Worm (Caenorhabditis elegans) whole organism, L4 larva: ENCODE measurements around the gene T10F2.2.
A peak's percentile ranks its signal among the peaks of the same experiment; 100 is the strongest.

Source experiments
- D1046.2 ChIP-seq: fragments of 200-800 bp; sonication (Bioruptor generic); IDR thresholded peaks from 2 replicates; pipeline ENCODE4 v1.3.6; 2022; ENCODE audit warnings: missing genetic modification characterization, missing compliant biosample characterization
- F10B5.3 ChIP-seq: sonication (generic microtip); optimal IDR thresholded peaks from 2 replicates; lab custom pipeline; 2016; ENCODE audit warnings: mild to moderate bottlenecking, missing genetic modification characterization, missing compliant biosample characterization
- F49E8.2 ChIP-seq: sonication (generic microtip); optimal IDR thresholded peaks from 2 replicates; lab custom pipeline; 2016; ENCODE audit warnings: missing compliant biosample characterization, mild to moderate bottlenecking, missing genetic modification characterization, borderline replicate concordance
- R02D3.7 ChIP-seq: fragments of 150-350 bp; sonication (generic microtip); optimal IDR thresholded peaks from 3 replicates; lab custom pipeline; 2014; ENCODE audit warnings: missing biosample characterization, missing genetic modification characterization
- T20F7.1 ChIP-seq: fragments of 200-800 bp; sonication (Bioruptor generic); optimal IDR thresholded peaks from 2 replicates; lab custom pipeline; 2018; ENCODE audit warnings: mild to moderate bottlenecking, missing genetic modification characterization, missing compliant biosample characterization
- Y75B8A.6 ChIP-seq: fragments of 200-800 bp; sonication (Bioruptor generic); IDR thresholded peaks from 2 replicates; pipeline ENCODE4 v1.3.6; 2022; ENCODE audit warnings: missing genetic modification reagents, missing genetic modification characterization, missing compliant biosample characterization
- ama-1 ChIP-seq: fragments of 150-350 bp; optimal IDR thresholded peaks from 2 replicates; lab custom pipeline; 2014; ENCODE audit warnings: inconsistent platforms, mixed read lengths
- arid-1 ChIP-seq: fragments of 200-800 bp; sonication (Bioruptor generic); conservative IDR thresholded peaks from 2 replicates; pipeline ENCODE4 v1.3.6; 2022; ENCODE audit warnings: missing genetic modification reagents, missing genetic modification characterization, missing compliant biosample characterization
- ceh-32 ChIP-seq: sonication (generic microtip); optimal IDR thresholded peaks from 2 replicates; lab custom pipeline; 2016; ENCODE audit warnings: mild to moderate bottlenecking, missing genetic modification characterization, missing compliant biosample characterization; ENCODE audit not compliant: poor library complexity
- ceh-62 ChIP-seq: sonication (generic microtip); optimal IDR thresholded peaks from 2 replicates; lab custom pipeline; 2017; ENCODE audit warnings: missing biosample characterization, missing genetic modification characterization
- ces-1 ChIP-seq: fragments of 150-350 bp; sonication (generic microtip); optimal IDR thresholded peaks from 4 replicates; lab custom pipeline; 2014; ENCODE audit warnings: missing biosample characterization, missing genetic modification reagents, missing genetic modification characterization
- daf-19 ChIP-seq: fragments of 200-800 bp; sonication (Bioruptor generic); conservative IDR thresholded peaks from 2 replicates; pipeline ENCODE4 v1.3.6; 2022; ENCODE audit warnings: missing genetic modification characterization, missing compliant biosample characterization
- dmd-6 ChIP-seq: fragments of 200-800 bp; sonication (Bioruptor generic); IDR thresholded peaks from 2 replicates; pipeline ENCODE4 v1.3.6; 2022; ENCODE audit warnings: missing genetic modification reagents, missing genetic modification characterization, missing compliant biosample characterization
- dmd-8 ChIP-seq: fragments of 200-800 bp; sonication (Bioruptor generic); IDR thresholded peaks from 2 replicates; pipeline ENCODE4 v1.3.6; 2022; ENCODE audit warnings: missing genetic modification characterization, missing compliant biosample characterization
- dmd-9 ChIP-seq: fragments of 200-800 bp; sonication (Bioruptor generic); IDR thresholded peaks from 2 replicates; pipeline ENCODE4 v1.3.6; 2022; ENCODE audit warnings: missing genetic modification reagents, missing genetic modification characterization, missing compliant biosample characterization
- duxl-1 ChIP-seq: sonication (generic microtip); optimal IDR thresholded peaks from 2 replicates; lab custom pipeline; 2016; ENCODE audit warnings: mild to moderate bottlenecking, missing genetic modification characterization, moderate library complexity, missing compliant biosample characterization; ENCODE audit not compliant: poor library complexity
- dve-1 ChIP-seq: sonication (generic microtip); optimal IDR thresholded peaks from 2 replicates; lab custom pipeline; 2017; ENCODE audit warnings: antibody characterized with exemption, mild to moderate bottlenecking, missing genetic modification characterization, missing compliant biosample characterization; ENCODE audit not compliant: insufficient read depth
- egl-43 ChIP-seq: fragments of 200-800 bp; sonication (Bioruptor generic); IDR thresholded peaks from 2 replicates; pipeline ENCODE4 v1.3.6; 2022; ENCODE audit warnings: missing genetic modification reagents, missing genetic modification characterization, missing compliant biosample characterization
- fkh-10 ChIP-seq: fragments of 150-350 bp; optimal IDR thresholded peaks from 2 replicates; lab custom pipeline; 2014; ENCODE audit warnings: missing biosample characterization, missing genetic modification reagents, missing genetic modification characterization
- gei-8 ChIP-seq: fragments of 200-800 bp; sonication (Bioruptor generic); optimal IDR thresholded peaks from 2 replicates; lab custom pipeline; 2018; ENCODE audit warnings: mild to moderate bottlenecking, missing genetic modification characterization, missing compliant biosample characterization
- hlh-11 ChIP-seq: fragments of 200-800 bp; sonication (Bioruptor generic); optimal IDR thresholded peaks from 2 replicates; lab custom pipeline; 2018; ENCODE audit warnings: mild to moderate bottlenecking, missing genetic modification characterization, missing compliant biosample characterization
- hlh-30 ChIP-seq: sonication (generic microtip); optimal IDR thresholded peaks from 2 replicates; lab custom pipeline; 2017; ENCODE audit warnings: antibody characterized with exemption, mild to moderate bottlenecking, missing genetic modification characterization, missing compliant biosample characterization; ENCODE audit not compliant: insufficient read depth
- hmg-1.1 ChIP-seq: fragments of 200-800 bp; sonication (Bioruptor generic); IDR thresholded peaks from 2 replicates; pipeline ENCODE4 v1.3.6; 2022; ENCODE audit warnings: missing genetic modification reagents, missing genetic modification characterization, missing compliant biosample characterization
- lin-29 ChIP-seq: fragments of 200-800 bp; sonication (Bioruptor generic); IDR thresholded peaks from 2 replicates; pipeline ENCODE4 v1.3.6; 2022; ENCODE audit warnings: missing genetic modification reagents, missing genetic modification characterization, missing compliant biosample characterization
- lin-38 ChIP-seq: fragments of 200-800 bp; sonication (Bioruptor generic); IDR thresholded peaks from 2 replicates; pipeline ENCODE4 v1.3.6; 2022; ENCODE audit warnings: missing genetic modification reagents, missing genetic modification characterization, missing compliant biosample characterization
- lir-3 ChIP-seq: sonication (generic microtip); optimal IDR thresholded peaks from 2 replicates; lab custom pipeline; 2016; ENCODE audit warnings: mild to moderate bottlenecking, missing genetic modification characterization, missing compliant biosample characterization
- lsy-2 ChIP-seq, 2 experiments: fragments of 150-350 bp in 1 of 2; sonication (generic microtip) in 1 of 2; optimal IDR thresholded peaks; 2 replicates each; lab custom pipeline; 2014 to 2017; ENCODE audit warnings: missing biosample characterization in 2 of 2, missing genetic modification characterization in 2 of 2
- madf-5 ChIP-seq, 2 experiments: fragments of 200-800 bp; sonication (Bioruptor generic); IDR thresholded peaks; 2 replicates each; pipeline ENCODE4 v1.3.6; 2022; ENCODE audit warnings: missing compliant biosample characterization in 2 of 2, missing genetic modification characterization in 2 of 2
- mdt-29 ChIP-seq: fragments of 200-800 bp; sonication (Bioruptor generic); IDR thresholded peaks from 2 replicates; pipeline ENCODE4 v1.3.6; 2022; ENCODE audit warnings: missing genetic modification reagents, missing genetic modification characterization, missing compliant biosample characterization
- nhr-10 ChIP-seq: fragments of 150-350 bp; optimal IDR thresholded peaks from 2 replicates; lab custom pipeline; 2014; ENCODE audit warnings: missing biosample characterization, missing genetic modification characterization
- nhr-11 ChIP-seq: fragments of 150-350 bp; optimal IDR thresholded peaks from 2 replicates; lab custom pipeline; 2014; ENCODE audit warnings: missing biosample characterization, missing genetic modification characterization
- nhr-111 ChIP-seq: fragments of 200-800 bp; sonication (Bioruptor generic); optimal IDR thresholded peaks from 2 replicates; lab custom pipeline; 2018; ENCODE audit warnings: mild to moderate bottlenecking, missing genetic modification characterization, missing compliant biosample characterization
- nhr-237 ChIP-seq: sonication (generic microtip); optimal IDR thresholded peaks from 2 replicates; lab custom pipeline; 2017; ENCODE audit warnings: missing biosample characterization, missing genetic modification characterization
- nhr-41 ChIP-seq: fragments of 200-800 bp; sonication (Bioruptor generic); IDR thresholded peaks from 2 replicates; pipeline ENCODE4 v1.3.6; 2022; ENCODE audit warnings: missing genetic modification reagents, missing genetic modification characterization, missing compliant biosample characterization
- nhr-6 ChIP-seq: fragments of 150-350 bp; optimal IDR thresholded peaks from 2 replicates; lab custom pipeline; 2014; ENCODE audit warnings: missing biosample characterization, missing genetic modification characterization
- nhr-76 ChIP-seq: fragments of 150-350 bp; optimal IDR thresholded peaks from 2 replicates; lab custom pipeline; 2014; ENCODE audit warnings: missing biosample characterization, missing genetic modification characterization
- nhr-77 ChIP-seq: fragments of 150-350 bp; optimal IDR thresholded peaks from 2 replicates; lab custom pipeline; 2014; ENCODE audit warnings: missing biosample characterization, missing genetic modification characterization
- pqm-1 ChIP-seq: sonication (generic microtip); optimal IDR thresholded peaks from 2 replicates; lab custom pipeline; 2017; ENCODE audit warnings: missing biosample characterization, missing genetic modification characterization
- snpc-4 ChIP-seq: fragments of 150-350 bp; optimal IDR thresholded peaks from 2 replicates; lab custom pipeline; 2014; ENCODE audit warnings: missing biosample characterization, missing genetic modification characterization
- tra-1 ChIP-seq: fragments of 200-800 bp; sonication (Bioruptor generic); IDR thresholded peaks from 2 replicates; pipeline ENCODE4 v1.3.6; 2022; ENCODE audit warnings: missing genetic modification reagents, missing genetic modification characterization, missing compliant biosample characterization
- unc-130 ChIP-seq: sonication (generic microtip); optimal IDR thresholded peaks from 2 replicates; lab custom pipeline; 2016; ENCODE audit warnings: missing genetic modification reagents, missing genetic modification characterization, missing compliant biosample characterization
- unc-39 ChIP-seq: sonication (generic microtip); optimal IDR thresholded peaks from 2 replicates; lab custom pipeline; 2017; ENCODE audit warnings: missing biosample characterization, missing genetic modification characterization
- unc-62 ChIP-seq, 3 experiments: fragments of 150-350 bp in 1 of 3; sonication (generic microtip); optimal IDR thresholded peaks in 2 of 3; peaks in 1 of 3; 1 replicate in 1 of 3; 2 replicates in 2 of 3; lab custom pipeline; 2014 to 2017; ENCODE audit warnings: missing biosample characterization in 3 of 3, missing genetic modification characterization in 3 of 3, missing genetic modification reagents in 3 of 3, missing genotype in 1 of 3
- vab-7 ChIP-seq: fragments of 200-800 bp; sonication (Bioruptor generic); IDR thresholded peaks from 2 replicates; pipeline ENCODE4 v1.3.6; 2022; ENCODE audit warnings: missing genetic modification reagents, missing genetic modification characterization, missing compliant biosample characterization
- zag-1 ChIP-seq: fragments of 150-350 bp; optimal IDR thresholded peaks from 2 replicates; lab custom pipeline; 2014; ENCODE audit warnings: missing biosample characterization, missing genetic modification characterization
- zfp-3 ChIP-seq: fragments of 200-800 bp; sonication (Bioruptor generic); conservative IDR thresholded peaks from 2 replicates; pipeline ENCODE4 v1.3.6; 2022; ENCODE audit warnings: missing genetic modification reagents, missing genetic modification characterization, missing compliant biosample characterization
- zip-11 ChIP-seq: fragments of 200-800 bp; sonication (Bioruptor generic); IDR thresholded peaks from 2 replicates; pipeline ENCODE4 v1.3.6; 2022; ENCODE audit warnings: missing genetic modification characterization, missing compliant biosample characterization
- ztf-11 ChIP-seq: fragments of 150-350 bp; optimal IDR thresholded peaks from 2 replicates; lab custom pipeline; 2014; ENCODE audit warnings: missing biosample characterization, missing genetic modification characterization
- ztf-7 ChIP-seq: fragments of 150-350 bp; optimal IDR thresholded peaks from 2 replicates; lab custom pipeline; 2014; ENCODE audit warnings: missing biosample characterization, missing genetic modification characterization

The T10F2.2 gene

DNA sequence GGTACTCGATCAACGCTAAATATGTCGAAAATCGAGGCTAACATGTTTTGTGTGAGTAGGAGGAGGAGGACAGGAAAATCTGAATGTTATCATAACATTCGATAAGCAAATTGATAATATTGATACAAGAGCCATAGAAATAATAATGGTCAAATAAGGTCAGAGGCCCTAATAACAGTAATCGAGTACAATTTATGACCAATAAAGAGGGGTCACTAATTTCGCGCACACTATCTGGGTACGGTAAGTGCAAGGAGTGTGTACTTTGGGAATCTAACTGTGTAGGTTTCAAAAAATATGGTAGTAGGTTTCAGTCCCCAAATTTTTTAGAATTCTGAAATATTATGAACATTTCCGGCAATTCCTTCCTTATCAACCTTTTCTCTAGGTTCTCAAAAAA, 21.6 kb downstream of the T10F2.2 start:
- no peak for TF ChIP-seq unc-39 (tag; lab: Kevin White, UChicago)
- no peak for TF ChIP-seq dmd-9 (GFP tag; lab: Robert Waterston, UW)
- TF ChIP-seq nhr-76 = no peak
- TF ChIP-seq dve-1 (tag; lab: Kevin White, UChicago) = no peak
- no peak for TF ChIP-seq lir-3 (tag; lab: Kevin White, UChicago)
- TF ChIP-seq hlh-30 = no peak
- TF ChIP-seq unc-62 (GFP tag; optimal IDR thresholded peaks at IDR 0.05 in 1 of 2; lab: Kevin White, UChicago) = peak in 1 of 2 experiments; percentile 58
- no peak for TF ChIP-seq unc-62 (tag; optimal IDR thresholded peaks at IDR 0.05; lab: Kevin White, UChicago)
- no peak for TF ChIP-seq daf-19 (GFP tag; lab: Robert Waterston, UW)
- no peak for TF ChIP-seq nhr-10

DNA sequence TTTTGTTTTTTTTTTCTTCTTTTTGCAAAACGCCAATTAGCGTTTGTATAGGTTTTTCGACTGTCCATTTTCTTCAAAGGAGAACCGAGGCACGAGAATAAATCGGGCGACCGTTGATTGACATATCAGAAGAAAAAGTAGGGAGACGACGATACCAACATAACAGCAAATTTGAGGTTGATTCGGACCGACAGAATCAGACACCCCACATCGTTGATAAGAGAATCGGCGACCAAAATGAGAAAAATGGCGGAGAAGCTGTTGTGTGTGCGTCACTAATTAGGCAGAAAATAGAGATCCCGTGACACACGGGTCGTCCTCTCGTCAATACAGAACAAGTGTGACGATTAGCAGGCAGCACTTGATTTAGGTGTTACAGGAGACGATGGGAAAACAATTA, 23.2 kb downstream of the T10F2.2 start:
- TF ChIP-seq tra-1 (GFP tag; lab: Robert Waterston, UW) (0 out of 2 replicates have a peak, but pooled peaks have one; percentile 20), ztf-11 (no peak), nhr-111 (no peak), vab-7 (GFP tag; lab: Robert Waterston, UW) (no peak), hlh-11 (peak; percentile 18), nhr-11 (tag; lab: Kevin White, UChicago) (no peak), unc-62 (GFP tag; optimal IDR thresholded peaks at IDR 0.05 in 1 of 2; lab: Kevin White, UChicago) (peak in 1 of 2 experiments; percentile 52), unc-62 (tag; optimal IDR thresholded peaks at IDR 0.05; lab: Kevin White, UChicago) (no peak), ama-1 (lab: Kevin White, UChicago) (no peak), dmd-6 (GFP tag; lab: Robert Waterston, UW) (peak; percentile 34; the same call in 1 of the 2 replicates)

DNA sequence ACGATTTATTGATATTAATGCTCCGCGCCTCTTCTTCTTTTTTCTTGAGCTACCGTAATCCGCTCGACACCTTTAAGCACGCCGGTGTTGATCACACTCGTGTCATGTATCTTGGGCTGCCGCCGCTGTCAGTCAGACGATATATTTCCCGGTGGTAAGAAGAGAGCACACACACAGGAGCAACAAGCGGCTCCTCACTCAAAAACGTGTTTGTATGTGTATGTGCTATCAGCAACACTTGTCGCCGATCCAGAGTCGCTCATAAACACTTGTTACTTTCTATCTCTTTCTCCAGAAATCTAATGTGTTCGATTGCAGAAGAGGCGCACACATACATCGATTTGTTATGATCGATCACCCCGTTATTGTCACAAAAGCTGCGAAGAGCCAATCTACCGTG, 24.6 kb downstream of the T10F2.2 start:
- peak in 1 of 2 experiments; percentile 52 for TF ChIP-seq lsy-2 (tag; optimal IDR thresholded peaks at IDR 0.05; lab: Kevin White, UChicago)
- TF ChIP-seq hmg-1.1 (GFP tag; lab: Robert Waterston, UW) = no peak
- no peak for TF ChIP-seq R02D3.7 (tag; lab: Kevin White, UChicago)
- TF ChIP-seq dmd-9 (GFP tag; lab: Robert Waterston, UW) = no peak
- no peak for TF ChIP-seq ceh-32 (tag; lab: Kevin White, UChicago)
- TF ChIP-seq F10B5.3 (tag; lab: Kevin White, UChicago) = no peak
- TF ChIP-seq unc-130 (GFP tag; lab: Kevin White, UChicago) = no peak
- TF ChIP-seq egl-43 (GFP tag; lab: Robert Waterston, UW) = no peak
- TF ChIP-seq lir-3 (tag; lab: Kevin White, UChicago) = no peak
- TF ChIP-seq Y75B8A.6 (GFP tag; lab: Robert Waterston, UW) = no peak
- TF ChIP-seq T20F7.1 = no peak
- no peak for TF ChIP-seq nhr-237
- TF ChIP-seq ces-1 = no peak
- TF ChIP-seq snpc-4 = no peak
- no peak for TF ChIP-seq mdt-29
- no peak for TF ChIP-seq madf-5 (GFP tag; IDR thresholded peaks at IDR 0.05; lab: Robert Waterston, UW)
- TF ChIP-seq dmd-8 = no peak
- no peak for TF ChIP-seq fkh-10 (GFP tag; lab: Kevin White, UChicago)
- no peak for TF ChIP-seq nhr-77 (tag; lab: Kevin White, UChicago)
- TF ChIP-seq pqm-1 (tag; lab: Kevin White, UChicago) = no peak
- no peak for TF ChIP-seq nhr-6 (tag; lab: Kevin White, UChicago)
- TF ChIP-seq ztf-7 (tag; lab: Kevin White, UChicago) = no peak
- TF ChIP-seq lin-38 (GFP tag; lab: Robert Waterston, UW) = no peak
- TF ChIP-seq lin-29 = no peak
- no peak for TF ChIP-seq F49E8.2 (tag; lab: Kevin White, UChicago)
- TF ChIP-seq nhr-41 = no peak
- no peak for TF ChIP-seq duxl-1
- no peak for TF ChIP-seq D1046.2 (GFP tag; lab: Robert Waterston, UW)
- TF ChIP-seq ceh-62 (tag; lab: Kevin White, UChicago) = no peak
- no peak for TF ChIP-seq gei-8 (GFP tag; lab: Kevin White, UChicago)
- no peak for TF ChIP-seq nhr-11 (tag; lab: Kevin White, UChicago)
- no peak for TF ChIP-seq zip-11 (GFP tag; lab: Robert Waterston, UW)
- TF ChIP-seq arid-1 (GFP tag; lab: Robert Waterston, UW) = no peak
- TF ChIP-seq zfp-3 (GFP tag; lab: Robert Waterston, UW) = no peak
- TF ChIP-seq zag-1 (tag; lab: Kevin White, UChicago) = no peak
